Worm (Caenorhabditis elegans) whole organism, late embryonic: ENCODE measurements around the gene Y43F8B.18.

Experiments
- C08G9.2 ChIP-seq: sonication (generic microtip); optimal IDR thresholded peaks from 2 replicates; lab custom pipeline; 2016; ENCODE audit warnings: mild to moderate bottlenecking, missing genetic modification characterization, moderate library complexity, missing compliant biosample characterization
- F13H6.1 ChIP-seq: sonication (generic microtip); optimal IDR thresholded peaks from 2 replicates; lab custom pipeline; 2016; ENCODE audit warnings: missing genetic modification characterization, missing compliant biosample characterization
- K02D7.2 ChIP-seq: sonication (generic microtip); optimal IDR thresholded peaks from 2 replicates; lab custom pipeline; 2017; ENCODE audit warnings: mild to moderate bottlenecking, missing genetic modification characterization, missing compliant biosample characterization
- K09A11.1 ChIP-seq: sonication (generic microtip); optimal IDR thresholded peaks from 2 replicates; lab custom pipeline; 2017; ENCODE audit warnings: antibody characterized with exemption, mild to moderate bottlenecking, missing genetic modification characterization, missing compliant biosample characterization; ENCODE audit not compliant: insufficient read depth
- ama-1 ChIP-seq: fragments of 150-350 bp; optimal IDR thresholded peaks from 2 replicates; lab custom pipeline; 2014
- ceh-14 ChIP-seq: sonication (generic microtip); optimal IDR thresholded peaks from 2 replicates; lab custom pipeline; 2016; ENCODE audit warnings: missing genotype, missing genetic modification characterization, missing compliant biosample characterization
- ceh-18 ChIP-seq: sonication (generic microtip); optimal IDR thresholded peaks from 2 replicates; lab custom pipeline; 2016; ENCODE audit warnings: missing genetic modification characterization, missing compliant biosample characterization
- ceh-19 ChIP-seq: fragments of 200-800 bp; sonication (Bioruptor generic); optimal IDR thresholded peaks from 2 replicates; lab custom pipeline; 2018; ENCODE audit warnings: mild to moderate bottlenecking, missing genetic modification characterization, missing compliant biosample characterization
- ceh-2 ChIP-seq: sonication (generic microtip); optimal IDR thresholded peaks from 2 replicates; lab custom pipeline; 2016; ENCODE audit warnings: missing genotype, missing genetic modification characterization, missing compliant biosample characterization
- ceh-34 ChIP-seq: sonication (generic microtip); optimal IDR thresholded peaks from 2 replicates; lab custom pipeline; 2016; ENCODE audit warnings: mild to moderate bottlenecking, missing genetic modification characterization, missing compliant biosample characterization
- ceh-45 ChIP-seq: fragments of 200-800 bp; sonication (Bioruptor generic); IDR thresholded peaks from 2 replicates; pipeline ENCODE4 v1.3.6; 2022; ENCODE audit warnings: missing genetic modification reagents, missing genetic modification characterization, missing compliant biosample characterization
- dve-1 ChIP-seq: sonication (generic microtip); optimal IDR thresholded peaks from 2 replicates; lab custom pipeline; 2017; ENCODE audit warnings: antibody characterized with exemption, mild to moderate bottlenecking, missing genetic modification characterization, missing compliant biosample characterization
- elt-2 ChIP-seq: sonication (generic microtip); optimal IDR thresholded peaks from 2 replicates; lab custom pipeline; 2016; ENCODE audit warnings: missing genetic modification reagents, missing genetic modification characterization, missing compliant biosample characterization
- elt-4 ChIP-seq: sonication (generic microtip); optimal IDR thresholded peaks from 2 replicates; lab custom pipeline; 2016; ENCODE audit warnings: missing genetic modification characterization, missing compliant biosample characterization
- ets-4 ChIP-seq: sonication (generic microtip); optimal IDR thresholded peaks from 2 replicates; lab custom pipeline; 2016; ENCODE audit warnings: missing genetic modification characterization, missing compliant biosample characterization
- eyg-1 ChIP-seq: sonication (generic microtip); optimal IDR thresholded peaks from 2 replicates; lab custom pipeline; 2016; ENCODE audit warnings: missing genotype, missing genetic modification characterization, missing compliant biosample characterization
- fkh-10 ChIP-seq: fragments of 150-350 bp; optimal IDR thresholded peaks from 2 replicates; lab custom pipeline; 2014; ENCODE audit warnings: missing biosample characterization, missing genetic modification reagents, missing genetic modification characterization
- gmeb-2 ChIP-seq: sonication (generic microtip); optimal IDR thresholded peaks from 2 replicates; lab custom pipeline; 2016; ENCODE audit warnings: missing genetic modification characterization, inconsistent platforms, missing compliant biosample characterization
- lim-6 ChIP-seq: sonication (generic microtip); optimal IDR thresholded peaks from 2 replicates; lab custom pipeline; 2016; ENCODE audit warnings: missing genetic modification characterization, missing compliant biosample characterization
- lin-11 ChIP-seq: fragments of 200-800 bp; sonication (Bioruptor generic); optimal IDR thresholded peaks from 2 replicates; lab custom pipeline; 2018; ENCODE audit warnings: mild to moderate bottlenecking, missing genetic modification characterization, missing compliant biosample characterization
- mec-3 ChIP-seq: sonication (generic microtip); optimal IDR thresholded peaks from 2 replicates; lab custom pipeline; 2016; ENCODE audit warnings: borderline replicate concordance, missing genetic modification characterization, missing compliant biosample characterization
- nhr-11 ChIP-seq: fragments of 150-350 bp; optimal IDR thresholded peaks from 2 replicates; lab custom pipeline; 2014; ENCODE audit warnings: missing biosample characterization, missing genetic modification characterization
- pha-4 ChIP-seq: fragments of 150-350 bp; optimal IDR thresholded peaks from 2 replicates; lab custom pipeline; 2018; ENCODE audit warnings: missing biosample characterization, missing genetic modification reagents, missing genetic modification characterization
- pqm-1 ChIP-seq: sonication (generic microtip); optimal IDR thresholded peaks from 2 replicates; lab custom pipeline; 2016; ENCODE audit warnings: missing genetic modification characterization, missing compliant biosample characterization
- ref-2 ChIP-seq: sonication (generic microtip); optimal IDR thresholded peaks from 2 replicates; lab custom pipeline; 2016; ENCODE audit warnings: missing genetic modification characterization, missing compliant biosample characterization
- rnt-1 ChIP-seq: sonication (generic microtip); optimal IDR thresholded peaks from 2 replicates; lab custom pipeline; 2016; ENCODE audit warnings: missing genetic modification characterization, missing compliant biosample characterization
- syd-9 ChIP-seq: sonication (generic microtip); optimal IDR thresholded peaks from 2 replicates; lab custom pipeline; 2016; ENCODE audit warnings: mild to moderate bottlenecking, missing genetic modification characterization, moderate library complexity, missing compliant biosample characterization
- unc-3 ChIP-seq, 2 experiments: fragments of 200-800 bp in 1 of 2; sonication (Bioruptor generic) in 1 of 2; sonication (generic microtip) in 1 of 2; conservative IDR thresholded peaks in 1 of 2; optimal IDR thresholded peaks in 1 of 2; 2 replicates each; pipeline versions ENCODE4 v1.3.6 to Lab custom; 2016 to 2022; ENCODE audit warnings: missing compliant biosample characterization in 2 of 2, missing genetic modification characterization in 2 of 2, missing genetic modification reagents in 1 of 2
- unc-86 ChIP-seq: sonication (generic microtip); optimal IDR thresholded peaks from 2 replicates; lab custom pipeline; 2016; ENCODE audit warnings: missing genetic modification characterization, missing compliant biosample characterization

Y43F8B.18 gene

DNA sequence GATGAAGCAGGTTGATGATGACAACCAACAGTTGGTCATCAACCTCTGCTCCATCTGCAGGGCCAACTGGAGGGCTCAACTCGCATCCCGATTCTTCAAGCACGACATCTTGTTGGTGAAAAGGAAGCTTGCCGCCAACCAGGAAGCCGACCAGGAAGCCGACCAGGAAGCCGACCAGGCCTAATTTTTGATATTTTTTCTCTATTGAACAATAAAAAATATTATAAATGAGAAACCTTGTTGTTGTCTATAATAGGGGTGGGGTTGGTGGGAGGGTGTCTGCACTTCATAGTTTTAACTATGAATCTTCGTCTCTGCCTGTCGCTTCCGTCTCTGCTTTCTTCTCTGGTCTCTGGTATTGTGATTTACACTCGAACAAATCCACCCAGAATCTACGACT is at the start of gene Y43F8B.18:
Gene Y43F8B.18 (plus strand): TSS at position 301 of the 400 bp plus-strand sequence.
- TF ChIP-seq ets-4 (no peak), ceh-14 (tag; lab: Kevin White, UChicago) (no peak), lim-6 (tag; lab: Kevin White, UChicago) (no peak), ceh-34 (no peak)

DNA sequence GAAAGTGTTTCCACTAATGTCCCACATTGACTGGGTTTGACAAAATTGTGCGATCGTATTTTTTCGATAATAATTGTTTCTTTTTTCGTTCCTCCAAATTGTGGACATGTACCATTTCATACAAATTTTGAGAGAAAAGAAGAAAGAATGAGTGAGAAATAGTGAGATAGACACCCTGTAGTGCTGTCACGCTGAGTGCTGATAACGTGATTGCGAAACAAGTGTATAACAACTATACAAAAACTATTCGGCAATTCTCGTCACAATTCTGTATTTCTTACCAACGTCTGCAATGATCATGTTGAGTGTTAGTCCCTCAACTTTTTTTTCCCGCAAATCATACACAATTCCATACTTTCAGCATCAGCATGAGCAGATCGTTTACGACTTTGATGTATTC is 49.5 kb upstream of the Y43F8B.18 start, which contains the start of gene C25F9.14:
Gene C25F9.14 (plus strand): TSS at position 178 of the 400 bp plus-strand sequence.
- no peak for TF ChIP-seq ref-2 (tag; lab: Kevin White, UChicago)
- TF ChIP-seq, all 69 proteins: peak for 0

DNA sequence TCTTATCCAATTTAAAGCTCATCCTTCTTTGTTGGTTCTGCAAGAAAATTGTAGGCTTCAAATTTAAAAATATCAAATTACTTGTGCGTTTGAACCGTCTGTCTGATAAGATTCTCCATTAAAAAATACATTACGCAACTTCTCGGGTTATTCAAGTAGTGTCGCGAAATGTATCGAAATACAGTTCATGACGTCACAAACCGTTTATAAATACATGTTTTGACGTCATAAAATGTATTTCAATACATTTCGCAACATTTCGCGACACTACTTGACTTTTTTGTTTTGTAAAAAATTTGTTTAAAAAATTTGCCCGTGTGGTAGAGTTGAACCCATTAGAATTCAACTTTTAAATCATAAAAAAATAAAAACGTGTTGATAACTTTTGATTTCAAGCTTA is 42.2 kb upstream of the Y43F8B.18 start:
- TF ChIP-seq K09A11.1 (tag; lab: Kevin White, UChicago) (no peak), fkh-10 (GFP tag; lab: Kevin White, UChicago) (no peak), ceh-19 (no peak), rnt-1 (tag; lab: Kevin White, UChicago) (no peak), eyg-1 (tag; lab: Kevin White, UChicago) (no peak), F13H6.1 (tag; lab: Kevin White, UChicago) (no peak), gmeb-2 (tag; lab: Kevin White, UChicago) (no peak)
- TF ChIP-seq, all 69 proteins: peak for 0

DNA sequence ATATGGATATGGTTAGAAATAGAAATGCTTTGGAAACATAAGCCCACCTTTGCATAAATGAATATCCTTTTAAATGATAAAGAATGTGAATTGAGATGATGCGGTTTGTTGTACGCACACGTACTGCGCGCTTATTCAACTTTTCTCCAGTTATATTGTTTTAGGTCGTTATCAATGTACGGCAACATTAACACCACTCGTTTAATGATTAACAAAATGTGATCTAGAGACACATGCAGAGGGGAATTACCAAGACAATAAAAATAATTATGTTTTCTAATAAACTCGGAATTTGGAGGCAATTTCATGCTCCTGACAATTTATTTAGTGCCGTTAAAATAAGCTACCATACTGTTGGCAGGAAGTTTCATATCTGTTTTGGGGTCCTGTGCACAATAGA is 40.3 kb upstream of the Y43F8B.18 start, which contains the start of gene M04C3.1:
Gene M04C3.1 (minus strand): TSS at position 164 of the 400 bp plus-strand sequence.
- no peak for TF ChIP-seq C08G9.2 (tag; lab: Kevin White, UChicago)

DNA sequence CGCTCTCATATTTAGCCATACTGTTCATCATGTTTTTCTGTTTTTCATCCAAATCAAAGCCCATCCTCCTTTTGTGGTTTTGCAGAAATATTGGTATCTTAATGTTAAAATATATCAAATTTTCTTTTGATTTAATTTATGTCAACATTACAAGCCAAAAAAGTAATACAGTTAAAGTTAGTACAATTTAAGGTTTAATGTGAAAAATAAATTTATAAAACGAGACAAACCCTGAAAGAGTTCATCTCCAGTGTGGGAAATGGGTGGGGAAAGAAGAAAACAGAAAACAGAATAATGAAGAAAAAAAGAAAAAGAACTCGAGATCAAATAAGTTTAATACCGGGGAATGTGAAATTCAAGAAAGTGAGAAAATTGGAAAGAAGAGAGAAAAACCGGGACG is 37.0 kb upstream of the Y43F8B.18 start, which contains the start of gene M04C3.2:
Gene M04C3.2 (minus strand): TSS at position 101 of the 400 bp plus-strand sequence.
- TF ChIP-seq lin-11 (tag; lab: Kevin White, UChicago) (no peak), pha-4 (tag; lab: Kevin White, UChicago) (no peak), ceh-14 (tag; lab: Kevin White, UChicago) (no peak), elt-4 (tag; lab: Kevin White, UChicago) (no peak), K09A11.1 (tag; lab: Kevin White, UChicago) (no peak), nhr-11 (tag; lab: Kevin White, UChicago) (no peak), mec-3 (no peak), ceh-45 (GFP tag; lab: Robert Waterston, UW) (no peak), rnt-1 (tag; lab: Kevin White, UChicago) (no peak), ceh-18 (tag; lab: Kevin White, UChicago) (no peak), K02D7.2 (tag; lab: Kevin White, UChicago) (no peak), unc-3 (GFP tag; conservative IDR thresholded peaks at IDR 0.05; lab: Robert Waterston, UW) (no peak), unc-3 (tag; optimal IDR thresholded peaks at IDR 0.05; lab: Kevin White, UChicago) (no peak), dve-1 (no peak), pqm-1 (tag; lab: Kevin White, UChicago) (no peak), unc-86 (tag; lab: Kevin White, UChicago) (no peak), ama-1 (lab: Kevin White, UChicago) (no peak), ceh-19 (no peak)

DNA sequence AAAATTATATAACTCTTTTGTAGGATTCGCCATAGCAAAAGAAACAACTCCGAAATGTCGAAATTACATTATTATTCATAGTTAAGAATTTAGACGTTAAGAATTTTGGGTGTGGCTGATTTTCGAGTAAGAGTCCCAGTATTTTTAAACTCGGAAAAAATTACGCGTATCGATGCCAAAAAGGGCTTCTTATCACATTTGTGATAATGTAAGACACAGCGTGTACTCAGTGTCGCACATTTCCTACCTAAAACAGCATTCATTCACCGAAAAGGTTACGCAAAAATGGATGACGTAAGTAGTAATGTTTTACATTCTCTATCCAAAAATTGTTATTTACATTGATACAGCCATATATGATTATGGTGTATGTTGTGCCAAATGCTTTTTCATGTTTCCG is 36.2 kb upstream of the Y43F8B.18 start, which contains the start of gene M04C3.5:
Gene M04C3.5 (plus strand): TSS at position 190 of the 400 bp plus-strand sequence.
- peak; percentile 8 for TF ChIP-seq elt-2 (tag; lab: Kevin White, UChicago)
- no peak for TF ChIP-seq ceh-2 (tag; lab: Kevin White, UChicago)

DNA sequence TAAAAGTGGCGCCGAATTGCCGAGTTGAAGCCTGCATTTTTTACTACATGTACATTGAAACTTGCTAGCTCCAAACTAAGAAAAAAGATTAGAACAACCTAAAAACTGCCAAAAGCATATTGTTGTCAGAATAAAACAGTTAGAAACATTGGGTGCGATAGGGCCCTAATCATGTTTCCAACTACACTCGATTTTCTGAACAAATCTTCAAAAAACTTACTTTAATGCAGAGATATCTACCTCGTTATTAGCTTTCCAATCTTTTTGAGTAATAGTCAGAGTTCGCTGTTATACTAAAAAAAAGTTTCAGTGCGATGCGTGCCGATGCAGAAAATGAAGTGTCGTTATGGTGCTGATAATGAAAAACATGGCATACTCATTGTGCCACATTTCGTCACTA is 30.1 kb upstream of the Y43F8B.18 start, which contains the start of the genes Y43F8B.13 and Y43F8B.14:
Gene Y43F8B.13 (plus strand): TSS at position 301 of the 400 bp plus-strand sequence.
Gene Y43F8B.14 (minus strand): TSS at position 322 of the 400 bp plus-strand sequence.
- TF ChIP-seq syd-9 (tag; lab: Kevin White, UChicago) = no peak
- no peak for TF ChIP-seq gmeb-2 (tag; lab: Kevin White, UChicago)
- TF ChIP-seq, all 69 proteins: peak for 0
